Fruit fly (Drosophila melanogaster) whole organism, wandering third instar larva: ENCODE data around the gene CG3726.

Experiments used
- Abd-B ChIP-seq: fragments of >200 bp; optimal IDR thresholded peaks from 2 replicates; lab custom pipeline; 2017; ENCODE audit warnings: missing biosample characterization, missing genetic modification characterization
- CG32264 ChIP-seq: fragments of 200-800 bp; sonication (Bioruptor generic); optimal IDR thresholded peaks from 2 replicates; lab custom pipeline; 2016; ENCODE audit warnings: missing biosample characterization, missing genetic modification characterization
- CG9705 ChIP-seq: fragments of 200-800 bp; sonication (Bioruptor generic); optimal IDR thresholded peaks from 2 replicates; lab custom pipeline; 2018; ENCODE audit warnings: missing biosample characterization, mild to moderate bottlenecking, missing genetic modification characterization
- CrebA ChIP-seq: fragments of 200-800 bp; sonication (Bioruptor generic); optimal IDR thresholded peaks from 2 replicates; lab custom pipeline; 2016; ENCODE audit warnings: missing biosample characterization, mild to moderate bottlenecking, missing genetic modification characterization, borderline replicate concordance
- Dfd ChIP-seq: fragments of >200 bp; optimal IDR thresholded peaks from 2 replicates; lab custom pipeline; 2017; ENCODE audit warnings: missing biosample characterization, missing genetic modification characterization
- Dif ChIP-seq: fragments of 200-275, 200-300 bp; sonication (Bioruptor generic); optimal IDR thresholded peaks from 2 replicates; lab custom pipeline; 2018; ENCODE audit warnings: missing biosample characterization, missing genetic modification characterization; ENCODE audit not compliant: partially characterized antibody
- GATAd ChIP-seq: sonication (Bioruptor generic); optimal IDR thresholded peaks from 2 replicates; lab custom pipeline; 2016; ENCODE audit warnings: missing biosample characterization, missing genetic modification characterization
- HLH106 ChIP-seq: fragments of 200-800 bp; optimal IDR thresholded peaks from 3 replicates; lab custom pipeline; 2019; ENCODE audit warnings: missing biosample characterization, mild to moderate bottlenecking, missing genetic modification characterization, moderate library complexity
- Hnf4 ChIP-seq: fragments of 200-800 bp; sonication (Bioruptor generic); optimal IDR thresholded peaks from 2 replicates; lab custom pipeline; 2016; ENCODE audit warnings: missing biosample characterization, mild to moderate bottlenecking, missing genetic modification characterization
- Hr78 ChIP-seq: fragments of >200 bp; optimal IDR thresholded peaks from 2 replicates; lab custom pipeline; 2017; ENCODE audit warnings: missing biosample characterization, missing genetic modification characterization
- Hr83 ChIP-seq: fragments of 200-300 bp; sonication (Bioruptor generic); optimal IDR thresholded peaks from 2 replicates; lab custom pipeline; 2016; ENCODE audit warnings: missing biosample characterization, mild to moderate bottlenecking, missing genetic modification characterization, moderate library complexity; ENCODE audit not compliant: poor library complexity, severe bottlenecking
- Jra ChIP-seq: sonication (Bioruptor generic); optimal IDR thresholded peaks from 2 replicates; lab custom pipeline; 2016; ENCODE audit warnings: missing biosample characterization, missing genetic modification characterization
- Mio ChIP-seq: sonication (Bioruptor generic); optimal IDR thresholded peaks from 2 replicates; lab custom pipeline; 2016; ENCODE audit warnings: missing biosample characterization, missing genetic modification characterization
- Myc ChIP-seq: fragments of >200 bp; optimal IDR thresholded peaks from 2 replicates; lab custom pipeline; 2017
- N ChIP-seq: fragments of >200 bp; optimal IDR thresholded peaks from 2 replicates; lab custom pipeline; 2018; ENCODE audit warnings: missing biosample characterization, missing external identifiers, missing genetic modification characterization
- OdsH ChIP-seq: fragments of 200-800 bp; sonication (Bioruptor generic); optimal IDR thresholded peaks from 2 replicates; lab custom pipeline; 2016; ENCODE audit warnings: missing biosample characterization, mild to moderate bottlenecking, missing genetic modification characterization
- Rel ChIP-seq, 2 experiments: fragments of 200-800 bp; sonication (Bioruptor generic) in 1 of 2; optimal IDR thresholded peaks; 2 replicates in 1 of 2; 3 replicates in 1 of 2; lab custom pipeline; 2016 to 2019; ENCODE audit warnings: mild to moderate bottlenecking in 2 of 2, missing biosample characterization in 2 of 2, missing genetic modification characterization in 2 of 2, moderate library complexity in 1 of 2
- Sp1 ChIP-seq: fragments of 200-800 bp; sonication (Bioruptor generic); optimal IDR thresholded peaks from 3 replicates; lab custom pipeline; 2019; ENCODE audit warnings: missing biosample characterization, mild to moderate bottlenecking, missing genetic modification characterization, moderate library complexity
- Vsx2 ChIP-seq: fragments of 200-300, 225-300 bp; sonication (Bioruptor generic); optimal IDR thresholded peaks from 2 replicates; lab custom pipeline; 2018; ENCODE audit warnings: missing biosample characterization, missing genetic modification characterization; ENCODE audit not compliant: partially characterized antibody
- br ChIP-seq: fragments of 200-800 bp; sonication (Bioruptor generic); optimal IDR thresholded peaks from 2 replicates; lab custom pipeline; 2016; ENCODE audit warnings: missing biosample characterization, missing genetic modification characterization
- brk ChIP-seq: fragments of 200-800 bp; sonication (Bioruptor generic); optimal IDR thresholded peaks from 2 replicates; lab custom pipeline; 2016; ENCODE audit warnings: missing biosample characterization, mild to moderate bottlenecking, missing genetic modification characterization
- dl ChIP-seq, 2 experiments: fragments of 175-275, 200-275 bp in 1 of 2; fragments of 200-275 bp in 1 of 2; sonication (Bioruptor generic); optimal IDR thresholded peaks; lab custom pipeline; 2018; ENCODE audit warnings: mild to moderate bottlenecking in 2 of 2, missing biosample characterization in 2 of 2, missing genetic modification characterization in 2 of 2, moderate library complexity in 2 of 2; ENCODE audit not compliant: partially characterized antibody in 2 of 2, insufficient read depth in 1 of 2
- dmrt93B ChIP-seq: fragments of 200-800 bp; sonication (Bioruptor generic); optimal IDR thresholded peaks from 2 replicates; lab custom pipeline; 2018; ENCODE audit warnings: missing biosample characterization, mild to moderate bottlenecking, missing genetic modification characterization
- dsf ChIP-seq: sonication (Bioruptor generic); optimal IDR thresholded peaks from 2 replicates; lab custom pipeline; 2016; ENCODE audit warnings: missing biosample characterization, missing genetic modification characterization, borderline replicate concordance
- ey ChIP-seq: fragments of 200-800 bp; sonication (Bioruptor generic); optimal IDR thresholded peaks from 2 replicates; lab custom pipeline; 2016; ENCODE audit warnings: missing biosample characterization, missing genetic modification characterization
- foxo ChIP-seq, 2 experiments: fragments of 200-800 bp; sonication (Bioruptor generic); optimal IDR thresholded peaks; 2 replicates in 1 of 2; 3 replicates in 1 of 2; lab custom pipeline; 2016 to 2017; ENCODE audit warnings: missing biosample characterization in 2 of 2, missing genetic modification characterization in 2 of 2
- fru ChIP-seq: fragments of 200-800 bp; sonication (Bioruptor generic); optimal IDR thresholded peaks from 3 replicates; lab custom pipeline; 2016; ENCODE audit warnings: missing biosample characterization, mild to moderate bottlenecking, missing genetic modification characterization
- h ChIP-seq: fragments of 200-800 bp; sonication (Bioruptor generic); optimal IDR thresholded peaks from 3 replicates; lab custom pipeline; 2016; ENCODE audit warnings: missing biosample characterization, mild to moderate bottlenecking, missing genetic modification characterization
- jim ChIP-seq: fragments of 175-275, 200-325 bp; sonication (Bioruptor generic); optimal IDR thresholded peaks from 2 replicates; lab custom pipeline; 2016; ENCODE audit warnings: missing biosample characterization, mild to moderate bottlenecking, missing genetic modification characterization
- lola ChIP-seq: fragments of >200 bp; optimal IDR thresholded peaks from 2 replicates; lab custom pipeline; 2017; ENCODE audit warnings: missing biosample characterization, missing genetic modification characterization
- pan ChIP-seq: fragments of >200 bp; optimal IDR thresholded peaks from 2 replicates; lab custom pipeline; 2017
- psq ChIP-seq: fragments of 200-800 bp; sonication (Bioruptor generic); optimal IDR thresholded peaks from 3 replicates; lab custom pipeline; 2017; ENCODE audit warnings: missing biosample characterization, mild to moderate bottlenecking, missing genetic modification characterization, moderate library complexity
- rgr ChIP-seq: fragments of 200-800 bp; sonication (Bioruptor generic); optimal IDR thresholded peaks from 3 replicates; lab custom pipeline; 2016; ENCODE audit warnings: missing biosample characterization, mild to moderate bottlenecking, missing genetic modification characterization
- sage ChIP-seq: fragments of 200-800 bp; sonication (Bioruptor generic); optimal IDR thresholded peaks from 2 replicates; lab custom pipeline; 2016; ENCODE audit warnings: missing biosample characterization, mild to moderate bottlenecking, missing genetic modification characterization
- sv ChIP-seq: fragments of 200-800 bp; sonication (Bioruptor generic); optimal IDR thresholded peaks from 3 replicates; lab custom pipeline; 2016; ENCODE audit warnings: missing biosample characterization, missing genetic modification characterization
- tai ChIP-seq: sonication (Bioruptor generic); optimal IDR thresholded peaks from 2 replicates; lab custom pipeline; 2016; ENCODE audit warnings: missing biosample characterization, missing genetic modification characterization
- usp ChIP-seq: fragments of >200 bp; optimal IDR thresholded peaks from 2 replicates; lab custom pipeline; 2017; ENCODE audit warnings: missing biosample characterization, missing genetic modification characterization
- woc ChIP-seq: sonication (Bioruptor generic); optimal IDR thresholded peaks from 2 replicates; lab custom pipeline; 2016; ENCODE audit warnings: missing biosample characterization, mild to moderate bottlenecking, missing genetic modification characterization

CG3726 gene

dm6 chrX:5905086-5905400 is 11.9 kb upstream of the CG3726 start:
- TF ChIP-seq ey (GFP tag; lab: Kevin White, UChicago): no peak
- TF ChIP-seq HLH106 (tag; lab: Kevin White, UChicago): no peak
- TF ChIP-seq Dif: no peak

- TF ChIP-seq h (no peak), Hr78 (no peak), br (GFP tag; lab: Kevin White, UChicago) (no peak), CG32264 (GFP tag; lab: Kevin White, UChicago) (no peak), pan (lab: Kevin White, UChicago) (no peak), Dfd (GFP tag; lab: Kevin White, UChicago) (no peak), sv (no peak), N (no peak), Dif (no peak), lola (GFP tag; lab: Kevin White, UChicago) (no peak), woc (GFP tag; lab: Kevin White, UChicago) (no peak), Jra (GFP tag; lab: Kevin White, UChicago) (no peak), fru (GFP tag; lab: Kevin White, UChicago) (no peak), dl (GFP tag; optimal IDR thresholded peaks at IDR 0.05; lab: Kevin White, UChicago; ENCODE audit: insufficient read depth in 1 of 2, partially characterized antibody in 2 of 2) (no peak), dmrt93B (GFP tag; lab: Kevin White, UChicago) (no peak)
These were observed 11.5 kb upstream of the CG3726 start, which contains the start of gene CG4020 for dm6 chrX:5905446-5905845. TSS of gene CG4020 (plus strand) at chrX:5905746.

- TF ChIP-seq Vsx2: no peak
- no peak for TF ChIP-seq sage
- TF ChIP-seq sv: no peak
- peak; percentile 25 for TF ChIP-seq Hr83 (GFP tag; lab: Kevin White, UChicago)
- TF ChIP-seq OdsH (GFP tag; lab: Kevin White, UChicago): peak; percentile 17
- TF ChIP-seq br (GFP tag; lab: Kevin White, UChicago): peak; percentile 25
- TF ChIP-seq rgr (GFP tag; lab: Kevin White, UChicago): peak; percentile 60
- TF ChIP-seq Mio (GFP tag; lab: Kevin White, UChicago): no peak
- TF ChIP-seq dsf: no peak
- TF ChIP-seq N: no peak
- TF ChIP-seq woc (GFP tag; lab: Kevin White, UChicago): no peak
- TF ChIP-seq jim (GFP tag; lab: Kevin White, UChicago): no peak
- TF ChIP-seq pan (lab: Kevin White, UChicago): no peak
- TF ChIP-seq tai: no peak
- peak; percentile 13 for TF ChIP-seq psq (GFP tag; lab: Kevin White, UChicago)
- no peak for TF ChIP-seq lola (GFP tag; lab: Kevin White, UChicago)
- TF ChIP-seq foxo (GFP tag; optimal IDR thresholded peaks at IDR 0.05; lab: Kevin White, UChicago): peak in 1 of 2 experiments; percentile 58
- TF ChIP-seq Rel (GFP tag; optimal IDR thresholded peaks at IDR 0.05; lab: Kevin White, UChicago): no peak
- peak; percentile 81 for TF ChIP-seq Rel (tag; optimal IDR thresholded peaks at IDR 0.05; lab: Kevin White, UChicago)
- TF ChIP-seq HLH106 (tag; lab: Kevin White, UChicago): peak; percentile 54
- peak; percentile 37 for TF ChIP-seq Myc
- TF ChIP-seq Hnf4 (GFP tag; lab: Kevin White, UChicago): no peak
- TF ChIP-seq Jra (GFP tag; lab: Kevin White, UChicago): no peak
- TF ChIP-seq ey (GFP tag; lab: Kevin White, UChicago): peak; percentile 6
- TF ChIP-seq Abd-B (GFP tag; lab: Kevin White, UChicago): no peak
- no peak for TF ChIP-seq CG32264 (GFP tag; lab: Kevin White, UChicago)
- no peak for TF ChIP-seq CrebA (GFP tag; lab: Kevin White, UChicago)
- no peak for TF ChIP-seq Dif
- TF ChIP-seq Hr78: no peak
- no peak for TF ChIP-seq brk (GFP tag; lab: Kevin White, UChicago)
- peak; percentile 50 for TF ChIP-seq CG9705 (GFP tag; lab: Kevin White, UChicago)
- peak; percentile 53 for TF ChIP-seq dmrt93B (GFP tag; lab: Kevin White, UChicago)
- peak; percentile 17 for TF ChIP-seq fru (GFP tag; lab: Kevin White, UChicago)
- TF ChIP-seq dl (GFP tag; optimal IDR thresholded peaks at IDR 0.05; lab: Kevin White, UChicago; ENCODE audit: insufficient read depth in 1 of 2, partially characterized antibody in 2 of 2): no peak
- peak; percentile 56 for TF ChIP-seq h
- no peak for TF ChIP-seq usp (GFP tag; lab: Kevin White, UChicago)
- TF ChIP-seq Dfd (GFP tag; lab: Kevin White, UChicago): no peak
- no peak for TF ChIP-seq GATAd
- TF ChIP-seq Sp1 (GFP tag; lab: Kevin White, UChicago): peak; percentile 45
These were observed 9.0 kb upstream of the CG3726 start, which contains the start of gene CG12236 for dm6 chrX:5907916-5908315. TSS of gene CG12236 (plus strand) at chrX:5908135.
